Fruit fly (Drosophila melanogaster): ENCODE results near the gene CG3164.

CG3164 gene

dm6 chr2L:114429-114828, 16.2 kb downstream of the CG3164 start, which contains the start of gene ND-15 (continued):
- TF ChIP-seq dan (GFP tag; IDR thresholded peaks at IDR 0.05) (no peak), CG6175 (GFP tag; IDR thresholded peaks at IDR 0.05) (no peak), CG4424 (GFP tag; optimal IDR thresholded peaks at IDR 0.05) (no peak), nmo (GFP tag; optimal IDR thresholded peaks at IDR 0.05) (no peak), Med (GFP tag) (peak; percentile 74), CG1024 (GFP tag; IDR thresholded peaks at IDR 0.05) (no peak), Atf-2 (GFP tag; optimal IDR thresholded peaks at IDR 0.05) (no peak), ERR (GFP tag; optimal IDR thresholded peaks at IDR 0.05) (no peak), CG7963 (GFP tag; IDR thresholded peaks at IDR 0.05; ENCODE audit: partially characterized antibody) (peak; percentile 43; the same call in 1 of the 3 replicates), CG2116 (GFP tag; optimal IDR thresholded peaks at IDR 0.05) (peak; percentile 93), CG32772 (GFP tag; IDR thresholded peaks at IDR 0.05) (no peak), H15 (GFP tag; IDR thresholded peaks at IDR 0.05) (no peak), Dp (GFP tag; optimal IDR thresholded peaks at IDR 0.05) (peak; percentile 60), CG14667 (GFP tag; IDR thresholded peaks at IDR 0.05) (no peak), knrl (GFP tag; IDR thresholded peaks at IDR 0.05; ENCODE audit: partially characterized antibody) (peak; percentile 73; the same call in 2 of the 3 replicates), CG30403 (GFP tag; optimal IDR thresholded peaks at IDR 0.05) (no peak), bab2 (GFP tag; optimal IDR thresholded peaks at IDR 0.05) (no peak), Sry-β (GFP tag; optimal IDR thresholded peaks at IDR 0.05) (no peak), amos (GFP tag; IDR thresholded peaks at IDR 0.05; ENCODE audit: partially characterized antibody) (peak; percentile 89; the same call in 1 of the 2 replicates), CG4707 (GFP tag; optimal IDR thresholded peaks at IDR 0.05) (no peak), CG1647 (GFP tag; optimal IDR thresholded peaks at IDR 0.05) (no peak), CG3847 (GFP tag; IDR thresholded peaks at IDR 0.05) (no peak), CG15696 (tag; optimal IDR thresholded peaks at IDR 0.05) (no peak), E2f2 (GFP tag; IDR thresholded peaks at IDR 0.05) (peak; percentile 57), CTCF (GFP tag; optimal IDR thresholded peaks at IDR 0.05) (peak; percentile 43), CG6689 (GFP tag; IDR thresholded peaks at IDR 0.05) (no peak), MBD-R2 (GFP tag; IDR thresholded peaks at IDR 0.05) (no peak), lmd (GFP tag; IDR thresholded peaks at IDR 0.05) (no peak), CG12391 (tag; optimal IDR thresholded peaks at IDR 0.05) (no peak), CG15601 (tag; optimal IDR thresholded peaks at IDR 0.05) (no peak), Six4 (GFP tag; optimal IDR thresholded peaks at IDR 0.05) (no peak), Hr51 (GFP tag; optimal IDR thresholded peaks at IDR 0.05) (no peak), Atf6 (GFP tag; IDR thresholded peaks at IDR 0.05) (no peak), run (tag; optimal IDR thresholded peaks at IDR 0.05) (no peak), fd3F (GFP tag; optimal IDR thresholded peaks at IDR 0.05) (no peak), cato (GFP tag; optimal IDR thresholded peaks at IDR 0.05; ENCODE audit: borderline replicate concordance) (no peak), CG32767 (GFP tag; IDR thresholded peaks at IDR 0.05) (no peak), tin (GFP tag; optimal IDR thresholded peaks at IDR 0.05) (no peak), Scr (GFP tag; IDR thresholded peaks at IDR 0.05; ENCODE audit: partially characterized antibody) (peak; percentile 80), HLHmδ (GFP tag; optimal IDR thresholded peaks at IDR 0.05) (no peak), chinmo (GFP tag; IDR thresholded peaks at IDR 0.05; ENCODE audit: partially characterized antibody) (peak; percentile 84; the same call in 2 of the 4 replicates), fd64A (GFP tag; optimal IDR thresholded peaks at IDR 0.05) (no peak), CG1233 (GFP tag; optimal IDR thresholded peaks at IDR 0.05) (no peak), sr (GFP tag; IDR thresholded peaks at IDR 0.05) (no peak), CG43689 (GFP tag; IDR thresholded peaks at IDR 0.05) (no peak), hkb (optimal IDR thresholded peaks at IDR 0.05) (no peak), hkb (GFP tag; IDR thresholded peaks at IDR 0.05) (no peak), ato (GFP tag; IDR thresholded peaks at IDR 0.05; ENCODE audit: partially characterized antibody) (0 out of 2 replicates have a peak, but pooled peaks have one; percentile 17)

Measured in whole organism, embryonic.